Worm (Caenorhabditis elegans): ENCODE measurements around the gene fbxa-88.

DNA sequence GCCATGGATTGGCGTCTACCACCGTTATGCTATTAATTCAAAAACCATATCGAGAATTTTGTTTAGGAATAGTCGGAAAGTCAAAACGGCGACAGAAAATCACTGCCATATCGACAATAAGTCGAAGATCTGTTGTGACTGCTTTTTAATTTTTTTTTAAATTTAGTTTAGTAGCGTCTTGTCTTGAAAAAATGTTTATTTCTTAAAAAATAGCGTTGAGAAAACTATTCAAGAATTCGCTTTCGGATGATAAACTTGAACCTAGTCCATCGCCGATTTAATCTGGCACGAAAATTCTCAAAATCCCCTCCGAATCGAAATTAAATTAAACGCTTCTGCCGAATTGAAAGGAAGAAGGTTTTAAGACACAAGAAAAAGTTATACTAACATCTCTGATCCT, 49.2 kb upstream of the fbxa-88 start, which contains the start of gene srh-279:
- no peak for TF ChIP-seq dmd-4 (tag; optimal IDR thresholded peaks at IDR 0.05; ENCODE audit: borderline replicate concordance)
- no peak for TF ChIP-seq ceh-9 (tag; optimal IDR thresholded peaks at IDR 0.05)
- TF ChIP-seq hlh-30 (tag; optimal IDR thresholded peaks at IDR 0.05; ENCODE audit: insufficient read depth) = no peak
- TF ChIP-seq fkh-10 (GFP tag; optimal IDR thresholded peaks at IDR 0.05) = no peak
